Fruit fly (Drosophila melanogaster): ENCODE data around the gene CG15498.

The CG15498 gene

dm6 chr3R:21601954-21602687 is 33.2 kb upstream of the CG15498 start:
- TF ChIP-seq CTCF (optimal IDR thresholded peaks at IDR 0.05) = no peak
- TF ChIP-seq CG8478 (optimal IDR thresholded peaks at IDR 0.05) = no peak

DNA sequence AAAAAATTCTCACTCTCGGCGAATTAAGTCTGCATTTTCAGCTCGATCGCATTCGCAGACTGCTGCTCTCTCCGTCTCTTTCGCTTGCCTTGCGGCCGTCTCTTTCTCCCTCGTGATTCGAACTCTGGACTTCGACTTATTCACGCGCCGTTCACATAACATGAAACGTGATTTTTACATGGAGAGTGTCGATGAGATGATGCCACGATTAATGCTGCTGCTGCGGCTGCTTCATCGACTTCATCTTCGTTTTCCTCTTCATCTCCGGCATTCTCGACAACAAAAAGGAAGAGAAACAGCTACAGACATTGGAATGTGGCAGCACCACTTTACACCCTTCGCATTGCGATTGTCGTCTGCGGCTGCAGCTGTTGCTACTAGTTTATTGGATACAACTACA is 30.7 kb upstream of the CG15498 start:
- TF ChIP-seq CG8478 (optimal IDR thresholded peaks at IDR 0.05) (no peak), CTCF (optimal IDR thresholded peaks at IDR 0.05) (no peak)

dm6 chr3R:21598605-21599004 is 29.7 kb upstream of the CG15498 start:
- TF ChIP-seq CTCF (optimal IDR thresholded peaks at IDR 0.05) (no peak), CG8478 (optimal IDR thresholded peaks at IDR 0.05) (no peak)

- TF ChIP-seq CTCF (optimal IDR thresholded peaks at IDR 0.05) (no peak), CG8478 (optimal IDR thresholded peaks at IDR 0.05) (no peak)
Measured at dm6 chr3R:21597877-21598276, 28.9 kb upstream of the CG15498 start.

- TF ChIP-seq CG8478 (optimal IDR thresholded peaks at IDR 0.05) = no peak
- no peak for TF ChIP-seq CTCF (optimal IDR thresholded peaks at IDR 0.05)
Measured at dm6 chr3R:21596151-21596802, 27.3 kb upstream of the CG15498 start.

dm6 chr3R:21594417-21594892 is 25.5 kb upstream of the CG15498 start:
- TF ChIP-seq CG8478 (optimal IDR thresholded peaks at IDR 0.05) (no peak), CTCF (optimal IDR thresholded peaks at IDR 0.05) (no peak)

dm6 chr3R:21593735-21594345 is 24.9 kb upstream of the CG15498 start:
- TF ChIP-seq CG8478 (optimal IDR thresholded peaks at IDR 0.05) = no peak
- no peak for TF ChIP-seq CTCF (optimal IDR thresholded peaks at IDR 0.05)

dm6 chr3R:21593079-21593478 is 24.1 kb upstream of the CG15498 start:
- no peak for TF ChIP-seq CTCF (optimal IDR thresholded peaks at IDR 0.05)
- no peak for TF ChIP-seq CG8478 (optimal IDR thresholded peaks at IDR 0.05)

dm6 chr3R:21591962-21592361 is 23.0 kb upstream of the CG15498 start:
- TF ChIP-seq CTCF (optimal IDR thresholded peaks at IDR 0.05) (no peak), CG8478 (optimal IDR thresholded peaks at IDR 0.05) (no peak)

dm6 chr3R:21591370-21591743 is 22.4 kb upstream of the CG15498 start:
- TF ChIP-seq CG8478 (optimal IDR thresholded peaks at IDR 0.05) = no peak
- no peak for TF ChIP-seq CTCF (optimal IDR thresholded peaks at IDR 0.05)

- TF ChIP-seq CTCF (optimal IDR thresholded peaks at IDR 0.05) (no peak), CG8478 (optimal IDR thresholded peaks at IDR 0.05) (no peak)
Measured at dm6 chr3R:21590677-21591369, 21.9 kb upstream of the CG15498 start.

- no peak for TF ChIP-seq CG8478 (optimal IDR thresholded peaks at IDR 0.05)
- no peak for TF ChIP-seq CTCF (optimal IDR thresholded peaks at IDR 0.05)
Measured at dm6 chr3R:21590203-21590659, 21.3 kb upstream of the CG15498 start.

dm6 chr3R:21589500-21590202 is 20.7 kb upstream of the CG15498 start:
- TF ChIP-seq CG8478 (optimal IDR thresholded peaks at IDR 0.05) (no peak), CTCF (optimal IDR thresholded peaks at IDR 0.05) (no peak)

DNA sequence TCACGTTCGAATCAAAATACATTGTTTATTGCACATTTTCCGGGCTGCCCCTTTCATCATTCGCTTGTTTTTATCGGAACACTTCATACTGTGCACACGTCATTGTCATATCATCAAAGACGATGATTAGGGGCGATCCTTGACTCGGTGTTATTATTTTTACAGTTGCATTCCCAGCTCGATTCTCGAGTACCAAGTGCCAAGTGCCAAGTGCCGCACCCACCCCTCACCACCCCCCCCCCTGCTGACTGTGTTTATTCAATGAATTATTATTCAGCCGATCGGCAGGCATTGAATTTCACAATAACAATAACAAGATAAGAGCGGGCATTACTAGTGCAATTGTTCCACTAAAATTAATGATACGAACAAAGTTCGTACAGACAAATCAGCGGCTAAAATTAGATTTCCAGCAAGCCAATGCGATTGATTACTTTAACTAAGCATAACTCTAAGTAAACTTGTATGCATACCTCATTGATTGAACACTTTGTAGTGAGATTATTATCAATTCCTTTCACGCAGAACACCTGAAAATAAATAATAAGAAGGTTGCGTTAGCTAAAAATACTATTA is 18.6 kb upstream of the CG15498 start:
- TF ChIP-seq CTCF (optimal IDR thresholded peaks at IDR 0.05) (no peak), CG8478 (optimal IDR thresholded peaks at IDR 0.05) (no peak)
